Worm (Caenorhabditis elegans): ENCODE data around the gene siah-1.
A peak's percentile ranks its signal among the peaks of the same experiment; 100 is the strongest.

siah-1 gene

ce11 chrIV:3752276-3752675 lies 8.4 kb downstream of the siah-1 start:
- TF ChIP-seq efl-1 (optimal IDR thresholded peaks at IDR 0.05) = no peak
- peak in 1 of 2 experiments; percentile 66 for TF ChIP-seq efl-1 (GFP tag; optimal IDR thresholded peaks at IDR 0.05 in 1 of 2)
- peak; percentile 39 for TF ChIP-seq nhr-85 (tag)
- no peak for TF ChIP-seq lin-39 (tag; optimal IDR thresholded peaks at IDR 0.05)
- no peak for TF ChIP-seq unc-30 (tag; optimal IDR thresholded peaks at IDR 0.05)
- TF ChIP-seq nhr-77 (tag; optimal IDR thresholded peaks at IDR 0.05) = no peak
- TF ChIP-seq snu-23 (GFP tag; optimal IDR thresholded peaks at IDR 0.05) = peak; percentile 21
- TF ChIP-seq unc-86 (tag; optimal IDR thresholded peaks at IDR 0.05) = no peak
- TF ChIP-seq lin-35 (GFP tag; optimal IDR thresholded peaks at IDR 0.05) = peak in 1 of 2 experiments; percentile 8
- TF ChIP-seq aha-1 (tag; optimal IDR thresholded peaks at IDR 0.05) = no peak
- no peak for TF ChIP-seq nhr-237 (tag; optimal IDR thresholded peaks at IDR 0.05)
- peak in 1 of 3 experiments; percentile 13 for TF ChIP-seq dpl-1 (GFP tag; optimal IDR thresholded peaks at IDR 0.05)
- no peak for TF ChIP-seq nhr-84 (tag; optimal IDR thresholded peaks at IDR 0.05)
- TF ChIP-seq F16B12.6 (tag; optimal IDR thresholded peaks at IDR 0.05) = no peak
- no peak for TF ChIP-seq ztf-4 (tag; optimal IDR thresholded peaks at IDR 0.05)
- TF ChIP-seq pag-3 (tag; optimal IDR thresholded peaks at IDR 0.05; ENCODE audit: borderline replicate concordance, insufficient read depth) = no peak

ce11 chrIV:3755355-3755754 lies 11.5 kb downstream of the siah-1 start, which contains the start of gene Y37E11AR.7:
Y37E11AR.7 (minus strand) TSS chrIV:3755455.
- TF ChIP-seq nhr-19 (GFP tag; conservative IDR thresholded peaks at IDR 0.05) (no peak), ceh-8 (GFP tag; optimal IDR thresholded peaks at IDR 0.05) (no peak), nhr-47 (tag; optimal IDR thresholded peaks at IDR 0.05) (no peak), unc-62 (GFP tag; optimal IDR thresholded peaks at IDR 0.05) (no peak), Y116A8C.19 (tag; optimal IDR thresholded peaks at IDR 0.05; ENCODE audit: borderline replicate concordance) (no peak), nhr-90 (tag; optimal IDR thresholded peaks at IDR 0.05; ENCODE audit: poor library complexity) (no peak), lin-13 (GFP tag; optimal IDR thresholded peaks at IDR 0.05) (no peak), lin-35 (GFP tag; optimal IDR thresholded peaks at IDR 0.05) (no peak)

ce11 chrIV:3755921-3756320 lies 12.1 kb downstream of the siah-1 start, which contains the start of gene best-20:
best-20 (plus strand) TSS chrIV:3756221.
- TF ChIP-seq efl-1 (optimal IDR thresholded peaks at IDR 0.05) (no peak), efl-1 (GFP tag; optimal IDR thresholded peaks at IDR 0.05 in 1 of 2) (no peak), lin-13 (GFP tag; optimal IDR thresholded peaks at IDR 0.05) (no peak), ceh-82 (tag; optimal IDR thresholded peaks at IDR 0.05) (no peak), nhr-90 (tag; optimal IDR thresholded peaks at IDR 0.05; ENCODE audit: poor library complexity) (no peak), unc-62 (GFP tag; optimal IDR thresholded peaks at IDR 0.05) (no peak), lin-14 (GFP tag; optimal IDR thresholded peaks at IDR 0.05) (no peak), ceh-90 (tag; optimal IDR thresholded peaks at IDR 0.05) (no peak)

ce11 chrIV:3759823-3760222 lies 16.0 kb downstream of the siah-1 start:
- TF ChIP-seq efl-1 (optimal IDR thresholded peaks at IDR 0.05) (no peak), efl-1 (GFP tag; optimal IDR thresholded peaks at IDR 0.05 in 1 of 2) (no peak), pax-3 (tag; optimal IDR thresholded peaks at IDR 0.05) (no peak), zip-4 (GFP tag; optimal IDR thresholded peaks at IDR 0.05) (no peak), C16A3.4 (tag; optimal IDR thresholded peaks at IDR 0.05) (no peak), mep-1 (tag; optimal IDR thresholded peaks at IDR 0.05) (no peak), fkh-10 (GFP tag; optimal IDR thresholded peaks at IDR 0.05) (no peak), lin-14 (GFP tag; optimal IDR thresholded peaks at IDR 0.05) (no peak), zag-1 (tag; optimal IDR thresholded peaks at IDR 0.05) (no peak), nhr-84 (tag; optimal IDR thresholded peaks at IDR 0.05) (no peak), hlh-4 (tag; optimal IDR thresholded peaks at IDR 0.05) (no peak), lin-13 (GFP tag; optimal IDR thresholded peaks at IDR 0.05) (no peak), nhr-237 (tag; optimal IDR thresholded peaks at IDR 0.05) (no peak), mef-2 (tag; optimal IDR thresholded peaks at IDR 0.05) (no peak)

- no peak for TF ChIP-seq ztf-11 (tag; optimal IDR thresholded peaks at IDR 0.05)
- peak; percentile 54 for TF ChIP-seq ceh-8 (GFP tag; optimal IDR thresholded peaks at IDR 0.05)
- no peak for TF ChIP-seq hlh-17 (GFP tag; optimal IDR thresholded peaks at IDR 0.05; ENCODE audit: borderline replicate concordance)
- TF ChIP-seq lsy-2 (tag; optimal IDR thresholded peaks at IDR 0.05) = no peak
- TF ChIP-seq snu-23 (GFP tag; optimal IDR thresholded peaks at IDR 0.05) = no peak
- peak; percentile 1 for TF ChIP-seq dsc-1 (tag; optimal IDR thresholded peaks at IDR 0.05)
- no peak for TF ChIP-seq nhr-237 (tag; optimal IDR thresholded peaks at IDR 0.05)
These were observed 20.2 kb downstream of the siah-1 start for ce11 chrIV:3764012-3764549.
